Fruit fly (Drosophila melanogaster) whole organism, pupa: Measurements from ENCODE around the gene CG43120.

Source experiments
- CG10348 ChIP-seq: fragments of 200-800 bp; sonication (Bioruptor generic); IDR thresholded peaks from 2 replicates; pipeline ENCODE4 v1.3.6; 2022; ENCODE audit warnings: missing biosample characterization, missing genetic modification characterization
- CG12605 ChIP-seq: fragments of 200-800 bp; sonication (Bioruptor generic); IDR thresholded peaks from 2 replicates; pipeline ENCODE4 v1.3.6; 2022; ENCODE audit warnings: missing biosample characterization, missing genetic modification characterization
- CG13204 ChIP-seq: fragments of 200-800 bp; sonication (Bioruptor generic); optimal IDR thresholded peaks from 2 replicates; lab custom pipeline; 2018; ENCODE audit warnings: missing biosample characterization, mild to moderate bottlenecking, missing genetic modification characterization, moderate library complexity
- CG14655 ChIP-seq: fragments of 200-800 bp; sonication (Bioruptor generic); optimal IDR thresholded peaks from 3 replicates; lab custom pipeline; 2017; ENCODE audit warnings: mild to moderate bottlenecking, missing biosample characterization, missing genetic modification reagents, missing genetic modification characterization
- CG15710 ChIP-seq: fragments of 200-800 bp; sonication (Bioruptor generic); optimal IDR thresholded peaks from 2 replicates; lab custom pipeline; 2018; ENCODE audit warnings: missing biosample characterization, mild to moderate bottlenecking, missing genetic modification characterization, moderate library complexity
- CG17806 ChIP-seq: fragments of 200-800 bp; sonication (Bioruptor generic); optimal IDR thresholded peaks from 2 replicates; lab custom pipeline; 2018; ENCODE audit warnings: missing biosample characterization, mild to moderate bottlenecking, missing genetic modification characterization, moderate library complexity
- CG32121 ChIP-seq: fragments of 200-800 bp; sonication (Bioruptor generic); IDR thresholded peaks from 2 replicates; pipeline ENCODE4 v1.3.6; 2022; ENCODE audit warnings: missing biosample characterization, missing genetic modification characterization
- CG34367 ChIP-seq: fragments of 200-800 bp; sonication (Bioruptor generic); optimal IDR thresholded peaks from 2 replicates; lab custom pipeline; 2018; ENCODE audit warnings: missing biosample characterization, mild to moderate bottlenecking, missing genetic modification characterization
- CG4496 ChIP-seq: fragments of 200-800 bp; sonication (Bioruptor generic); IDR thresholded peaks from 3 replicates; pipeline ENCODE4 v1.3.6; 2022; ENCODE audit warnings: missing biosample characterization, missing genetic modification characterization
- CG8159 ChIP-seq: fragments of 200-800 bp; sonication (Bioruptor generic); optimal IDR thresholded peaks from 3 replicates; lab custom pipeline; 2018; ENCODE audit warnings: missing biosample characterization, mild to moderate bottlenecking, missing genetic modification characterization, moderate library complexity
- CG8301 ChIP-seq: fragments of 200-800 bp; sonication (Bioruptor generic); optimal IDR thresholded peaks from 2 replicates; lab custom pipeline; 2018; ENCODE audit warnings: missing biosample characterization, mild to moderate bottlenecking, missing genetic modification characterization
- CG9948 ChIP-seq: fragments of 200-800 bp; sonication (Bioruptor generic); optimal IDR thresholded peaks from 2 replicates; lab custom pipeline; 2018; ENCODE audit warnings: missing biosample characterization, mild to moderate bottlenecking, missing genetic modification characterization, moderate library complexity
- D1 ChIP-seq: fragments of 200-800 bp; sonication (Bioruptor generic); optimal IDR thresholded peaks from 2 replicates; lab custom pipeline; 2018; ENCODE audit warnings: missing biosample characterization, mild to moderate bottlenecking, missing genetic modification characterization, moderate library complexity
- EcR ChIP-seq: fragments of 200-800 bp; sonication (Bioruptor generic); optimal IDR thresholded peaks from 3 replicates; lab custom pipeline; 2019; ENCODE audit warnings: missing biosample characterization, missing genetic modification characterization, mild to moderate bottlenecking, moderate library complexity, missing genetic modification reagents
- Ets98B ChIP-seq: fragments of 200-800 bp; sonication (Bioruptor generic); IDR thresholded peaks from 2 replicates; pipeline ENCODE4 v1.3.6; 2022; ENCODE audit warnings: missing biosample characterization, missing genetic modification characterization
- Pif1A ChIP-seq: fragments of 200-800 bp; sonication (Bioruptor generic); optimal IDR thresholded peaks from 3 replicates; lab custom pipeline; 2016; ENCODE audit warnings: missing biosample characterization, missing genetic modification characterization
- Pif1B ChIP-seq: fragments of 200-800 bp; sonication (Bioruptor generic); optimal IDR thresholded peaks from 3 replicates; lab custom pipeline; 2016; ENCODE audit warnings: missing biosample characterization, missing genetic modification characterization
- Snoo ChIP-seq: fragments of 200-800 bp; sonication (Bioruptor generic); optimal IDR thresholded peaks from 3 replicates; lab custom pipeline; 2017; ENCODE audit warnings: missing biosample characterization, mild to moderate bottlenecking, missing genetic modification characterization, inconsistent platforms
- fd96Ca ChIP-seq: fragments of 200-800 bp; sonication (Bioruptor generic); IDR thresholded peaks from 3 replicates; pipeline ENCODE4 v1.3.6; 2022; ENCODE audit warnings: missing biosample characterization, missing genetic modification characterization
- gl ChIP-seq: fragments of 200-800 bp; sonication (Bioruptor generic); optimal IDR thresholded peaks from 2 replicates; lab custom pipeline; 2018; ENCODE audit warnings: missing biosample characterization, mild to moderate bottlenecking, missing genetic modification characterization
- rn ChIP-seq: fragments of 200-800 bp; sonication (Bioruptor generic); IDR thresholded peaks from 2 replicates; pipeline ENCODE4 v1.3.6; 2022; ENCODE audit warnings: missing biosample characterization, missing genetic modification characterization

CG43120 gene

DNA sequence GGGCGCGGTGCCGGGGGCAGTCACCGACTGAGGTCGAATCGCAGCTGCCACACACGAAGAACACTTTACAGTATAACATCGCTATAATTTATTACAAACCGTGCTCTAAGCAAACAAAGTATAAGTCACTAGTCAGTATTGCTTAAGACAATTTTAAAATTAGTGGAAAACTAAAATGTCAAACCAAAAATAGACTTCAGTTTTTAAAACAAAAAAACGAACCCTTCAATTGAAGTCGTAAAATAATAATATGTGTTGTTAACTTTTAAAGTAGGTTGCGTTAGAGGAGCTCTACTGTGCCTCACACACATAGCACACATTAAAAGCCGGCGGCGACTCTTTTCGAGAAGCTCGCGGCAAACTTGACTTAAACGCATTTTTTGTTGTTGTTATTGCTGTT lies 40.4 kb downstream of the CG43120 start:
- no peak for TF ChIP-seq D1
- TF ChIP-seq CG4496 (GFP tag; lab: Robert Waterston, UW) = peak; percentile 56; the same call in 1 of the 3 replicates
- peak; percentile 26 for TF ChIP-seq CG15710 (tag; lab: Kevin White, UChicago)
- peak; percentile 25 for TF ChIP-seq CG17806 (tag; lab: Kevin White, UChicago)
- TF ChIP-seq CG34367 (tag; lab: Kevin White, UChicago) = no peak
- TF ChIP-seq CG32121 (GFP tag; lab: Robert Waterston, UW) = peak; percentile 73
- TF ChIP-seq CG8159 (tag; lab: Kevin White, UChicago) = peak; percentile 59
- TF ChIP-seq gl (tag; lab: Kevin White, UChicago) = no peak
- TF ChIP-seq Pif1A (GFP tag; lab: Kevin White, UChicago) = peak; percentile 57
- peak; percentile 80 for TF ChIP-seq CG14655 (GFP tag; lab: Kevin White, UChicago)
- TF ChIP-seq Pif1B (GFP tag; lab: Kevin White, UChicago) = peak; percentile 23
- TF ChIP-seq CG9948 (tag; lab: Kevin White, UChicago) = peak; percentile 61
- no peak for TF ChIP-seq fd96Ca
- peak; percentile 82 for TF ChIP-seq CG8301

DNA sequence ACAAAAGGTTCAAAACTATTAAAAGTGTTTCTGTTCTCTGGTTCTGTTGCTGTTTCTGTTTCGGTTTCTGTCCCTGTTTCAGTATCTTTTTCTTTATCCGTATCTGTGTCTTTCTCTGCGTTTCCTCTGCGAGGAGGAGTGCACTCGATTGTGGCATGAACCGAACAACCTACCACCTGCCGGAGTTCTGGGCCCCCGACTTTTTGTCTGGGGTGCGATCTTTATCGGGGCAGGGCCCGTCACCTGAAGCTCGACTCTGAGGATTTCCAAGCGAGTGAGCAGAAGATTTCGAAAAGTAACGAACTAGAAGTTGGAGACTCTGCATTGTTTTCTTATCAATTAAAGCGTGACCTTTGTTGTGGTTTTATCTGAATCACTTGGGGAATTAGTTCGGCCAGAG lies 41.9 kb downstream of the CG43120 start:
- TF ChIP-seq D1 (no peak), EcR (peak; percentile 11), Snoo (no peak), CG8159 (tag; lab: Kevin White, UChicago) (no peak), CG13204 (GFP tag; lab: Kevin White, UChicago) (no peak), CG12605 (GFP tag; lab: Robert Waterston, UW) (no peak), rn (GFP tag; lab: Robert Waterston, UW) (no peak)

DNA sequence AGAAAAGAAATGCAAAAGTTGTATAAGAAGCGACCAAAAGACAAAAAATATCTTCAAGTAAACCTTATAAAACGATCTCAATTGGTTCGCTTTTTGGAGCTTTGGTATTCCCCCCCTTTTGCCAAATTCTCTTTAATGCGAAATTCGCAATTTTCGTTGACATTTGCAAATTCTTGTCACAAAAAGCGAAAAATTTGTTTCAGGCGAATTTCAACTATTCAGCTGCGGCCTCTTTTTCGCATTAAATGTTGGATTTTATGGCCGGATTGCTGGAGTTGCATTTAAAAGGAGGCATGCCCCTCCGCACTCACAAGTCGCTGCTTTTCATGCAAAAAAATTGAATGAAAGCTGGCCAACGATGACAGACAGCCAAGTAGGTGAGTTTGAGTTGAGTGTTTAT lies 43.4 kb downstream of the CG43120 start:
- TF ChIP-seq CG4496 (GFP tag; lab: Robert Waterston, UW) (no peak), Ets98B (GFP tag; lab: Robert Waterston, UW) (no peak), CG10348 (GFP tag; lab: Robert Waterston, UW) (no peak), CG14655 (GFP tag; lab: Kevin White, UChicago) (no peak), gl (tag; lab: Kevin White, UChicago) (no peak), Pif1B (GFP tag; lab: Kevin White, UChicago) (no peak), CG12605 (GFP tag; lab: Robert Waterston, UW) (no peak), CG32121 (GFP tag; lab: Robert Waterston, UW) (no peak), D1 (no peak), CG34367 (tag; lab: Kevin White, UChicago) (no peak), fd96Ca (no peak), CG8301 (no peak), Pif1A (GFP tag; lab: Kevin White, UChicago) (no peak), rn (GFP tag; lab: Robert Waterston, UW) (no peak), CG15710 (tag; lab: Kevin White, UChicago) (no peak)

DNA sequence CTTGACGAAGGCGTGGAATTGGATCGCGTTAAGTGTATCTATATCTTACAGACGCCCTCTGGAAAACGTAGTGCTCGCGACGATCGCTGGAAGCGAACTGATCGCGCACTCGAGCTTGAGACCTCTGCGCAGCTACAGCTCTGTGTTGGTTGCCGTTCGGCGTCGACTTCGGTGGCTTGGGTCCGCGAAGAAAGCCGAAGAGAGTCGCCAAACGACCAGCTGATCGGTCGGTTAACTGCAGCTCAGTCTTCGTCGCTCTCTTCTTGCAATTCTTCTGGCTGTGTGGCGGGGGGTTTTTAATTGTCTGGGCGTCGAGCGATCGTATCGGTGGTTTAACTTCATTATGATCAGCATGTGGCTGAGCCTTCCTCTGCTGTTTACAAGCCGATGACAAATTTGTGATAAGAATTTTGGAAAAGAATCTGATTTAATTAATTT lies 45.6 kb downstream of the CG43120 start:
- TF ChIP-seq CG9948 (tag; lab: Kevin White, UChicago) (no peak), CG13204 (GFP tag; lab: Kevin White, UChicago) (peak; percentile 88), CG10348 (GFP tag; lab: Robert Waterston, UW) (no peak), CG14655 (GFP tag; lab: Kevin White, UChicago) (peak; percentile 18), D1 (peak; percentile 3), CG8159 (tag; lab: Kevin White, UChicago) (peak; percentile 54), CG8301 (peak; percentile 24), CG17806 (tag; lab: Kevin White, UChicago) (peak; percentile 48), Snoo (peak; percentile 61), CG15710 (tag; lab: Kevin White, UChicago) (peak; percentile 53), CG34367 (tag; lab: Kevin White, UChicago) (peak; percentile 51), CG12605 (GFP tag; lab: Robert Waterston, UW) (no peak; the same call in none of the 2 replicates), Ets98B (GFP tag; lab: Robert Waterston, UW) (no peak), gl (tag; lab: Kevin White, UChicago) (peak; percentile 46), rn (GFP tag; lab: Robert Waterston, UW) (no peak), EcR (peak; percentile 88), Pif1B (GFP tag; lab: Kevin White, UChicago) (peak; percentile 78), CG4496 (GFP tag; lab: Robert Waterston, UW) (peak; percentile 86), CG32121 (GFP tag; lab: Robert Waterston, UW) (peak; percentile 55; the same call in 1 of the 2 replicates), fd96Ca (no peak), Pif1A (GFP tag; lab: Kevin White, UChicago) (peak; percentile 62)

DNA sequence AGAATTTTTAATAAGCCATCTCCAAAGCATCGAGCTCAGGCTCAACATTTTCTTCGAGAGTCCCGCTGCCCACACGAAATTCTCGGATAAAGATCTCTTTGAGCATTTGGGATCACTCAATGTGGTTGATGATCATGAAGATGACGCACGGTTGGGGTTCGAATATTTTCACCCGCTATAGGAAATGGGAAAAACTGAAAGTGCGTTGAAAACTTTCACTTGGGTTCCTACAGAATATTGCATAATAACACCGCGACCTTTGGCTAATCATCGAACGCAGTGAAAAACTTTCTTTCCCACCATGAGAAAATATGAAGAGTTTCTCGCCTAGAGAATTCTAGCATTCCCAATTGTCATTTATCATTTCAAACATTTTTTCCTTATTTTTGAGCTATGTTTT lies 47.2 kb downstream of the CG43120 start:
- TF ChIP-seq Pif1B (GFP tag; lab: Kevin White, UChicago) (no peak), CG8301 (no peak), EcR (no peak), CG4496 (GFP tag; lab: Robert Waterston, UW) (no peak), rn (GFP tag; lab: Robert Waterston, UW) (no peak), CG10348 (GFP tag; lab: Robert Waterston, UW) (no peak), D1 (no peak), fd96Ca (no peak)

DNA sequence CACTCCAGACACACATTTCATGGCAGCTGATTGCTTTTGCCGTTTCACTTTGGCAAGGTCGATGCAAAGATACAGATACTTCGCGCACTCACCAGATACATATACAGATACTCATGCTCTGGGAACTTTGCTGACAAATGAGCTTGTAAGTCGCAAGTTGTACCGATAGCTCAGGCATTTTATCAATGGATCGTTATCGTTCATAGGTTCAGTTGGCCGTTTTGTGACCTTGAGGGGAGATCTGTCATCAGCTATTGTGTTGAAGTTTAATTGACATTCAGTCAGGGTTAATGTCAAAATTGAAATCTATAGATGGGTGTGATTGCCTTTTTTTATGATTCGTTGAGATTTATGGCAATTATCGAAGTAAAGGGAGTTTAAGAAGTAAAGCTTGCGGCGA lies 50.5 kb downstream of the CG43120 start:
- TF ChIP-seq CG15710 (tag; lab: Kevin White, UChicago) = no peak
- TF ChIP-seq EcR = peak; percentile 18
